Worm (Caenorhabditis elegans) whole organism, young adult: Measurements from ENCODE around the gene hpo-28.

Source experiments
- B0019.2 ChIP-seq: fragments of 200-800 bp; sonication (Bioruptor generic); conservative IDR thresholded peaks from 2 replicates; pipeline ENCODE4 v1.3.6; 2022; ENCODE audit warnings: missing genetic modification reagents, missing genetic modification characterization, missing compliant biosample characterization
- B0336.3 ChIP-seq: fragments of 200-800 bp; sonication (Bioruptor generic); IDR thresholded peaks from 2 replicates; pipeline ENCODE4 v1.3.6; 2022; ENCODE audit warnings: missing genetic modification characterization, missing compliant biosample characterization
- C17E4.6 ChIP-seq: fragments of 200-800 bp; sonication (Bioruptor generic); IDR thresholded peaks from 2 replicates; pipeline ENCODE4 v1.3.6; 2022; ENCODE audit warnings: missing genetic modification reagents, missing genetic modification characterization, missing compliant biosample characterization
- F10E7.11 ChIP-seq: sonication (generic microtip); optimal IDR thresholded peaks from 2 replicates; lab custom pipeline; 2017; ENCODE audit warnings: mild to moderate bottlenecking, missing genetic modification characterization, moderate library complexity, missing compliant biosample characterization
- F23B12.7 ChIP-seq: sonication (generic microtip); optimal IDR thresholded peaks from 2 replicates; lab custom pipeline; 2017; ENCODE audit warnings: missing genetic modification characterization, mild to moderate bottlenecking, missing compliant biosample characterization, antibody characterized with exemption, moderate library complexity; ENCODE audit not compliant: insufficient read depth
- F39B2.1 ChIP-seq: fragments of 200-800 bp; sonication (Bioruptor generic); IDR thresholded peaks from 2 replicates; pipeline ENCODE4 v1.3.6; 2022; ENCODE audit warnings: missing genetic modification reagents, missing genetic modification characterization, missing compliant biosample characterization
- K12H6.12 ChIP-seq: fragments of 200-800 bp; sonication (Bioruptor generic); optimal IDR thresholded peaks from 2 replicates; lab custom pipeline; 2018; ENCODE audit warnings: mild to moderate bottlenecking, missing genetic modification characterization, missing compliant biosample characterization
- T26A5.8 ChIP-seq: sonication (generic microtip); optimal IDR thresholded peaks from 2 replicates; lab custom pipeline; 2016; ENCODE audit warnings: missing genetic modification characterization, missing compliant biosample characterization
- Y53F4B.3 ChIP-seq: fragments of 200-800 bp; sonication (Bioruptor generic); IDR thresholded peaks from 2 replicates; pipeline ENCODE4 v1.3.6; 2022; ENCODE audit warnings: missing genetic modification reagents, missing genetic modification characterization, missing compliant biosample characterization
- Y67H2A.10 ChIP-seq: fragments of 200-800 bp; sonication (Bioruptor generic); conservative IDR thresholded peaks from 2 replicates; pipeline ENCODE4 v1.3.6; 2022; ENCODE audit warnings: missing genetic modification reagents, missing genetic modification characterization, missing compliant biosample characterization
- Y79H2A.3 ChIP-seq: fragments of 200-800 bp; sonication (Bioruptor generic); conservative IDR thresholded peaks from 2 replicates; pipeline ENCODE4 v1.3.6; 2022; ENCODE audit warnings: missing genetic modification reagents, missing genetic modification characterization, missing compliant biosample characterization
- Y95B8A.8 ChIP-seq: fragments of 200-800 bp; sonication (Bioruptor generic); IDR thresholded peaks from 2 replicates; pipeline ENCODE4 v1.3.6; 2022; ENCODE audit warnings: missing genetic modification reagents, missing genetic modification characterization, missing compliant biosample characterization
- ZK185.1 ChIP-seq: sonication (generic microtip); optimal IDR thresholded peaks from 2 replicates; lab custom pipeline; 2016; ENCODE audit warnings: mild to moderate bottlenecking, missing genetic modification characterization, missing compliant biosample characterization; ENCODE audit not compliant: poor library complexity, severe bottlenecking
- akir-1 ChIP-seq: fragments of 200-800 bp; sonication (Bioruptor generic); optimal IDR thresholded peaks from 2 replicates; lab custom pipeline; 2018; ENCODE audit warnings: mild to moderate bottlenecking, missing genetic modification characterization, moderate library complexity, missing compliant biosample characterization
- ama-1 ChIP-seq, 3 experiments: fragments of 150-350 bp in 1 of 3; sonication (generic microtip) in 2 of 3; optimal IDR thresholded peaks; 2 replicates each; lab custom pipeline; 2014 to 2018; ENCODE audit warnings: missing biosample characterization in 2 of 3, missing genetic modification characterization in 2 of 3, missing genetic modification reagents in 2 of 3
- aptf-2 ChIP-seq: fragments of 200-800 bp; sonication (Bioruptor generic); conservative IDR thresholded peaks from 2 replicates; pipeline ENCODE4 v1.3.6; 2022; ENCODE audit warnings: missing genetic modification reagents, missing genetic modification characterization, missing compliant biosample characterization
- athp-1 ChIP-seq: sonication (generic microtip); optimal IDR thresholded peaks from 2 replicates; lab custom pipeline; 2017; ENCODE audit warnings: mild to moderate bottlenecking, missing genetic modification characterization, missing compliant biosample characterization
- attf-5 ChIP-seq: fragments of 200-800 bp; sonication (Bioruptor generic); optimal IDR thresholded peaks from 2 replicates; lab custom pipeline; 2018; ENCODE audit warnings: mild to moderate bottlenecking, missing genetic modification characterization, missing compliant biosample characterization
- bed-1 ChIP-seq: fragments of 200-800 bp; sonication (Bioruptor generic); IDR thresholded peaks from 2 replicates; pipeline ENCODE4 v1.3.6; 2022; ENCODE audit warnings: missing genetic modification reagents, missing genetic modification characterization, missing compliant biosample characterization
- ccch-3 ChIP-seq: fragments of 200-800 bp; sonication (Bioruptor generic); optimal IDR thresholded peaks from 2 replicates; lab custom pipeline; 2018; ENCODE audit warnings: mild to moderate bottlenecking, missing genetic modification characterization, missing compliant biosample characterization
- cebp-1 ChIP-seq, 2 experiments: fragments of 200-800 bp in 1 of 2; sonication (Bioruptor generic) in 1 of 2; sonication (generic microtip) in 1 of 2; IDR thresholded peaks in 1 of 2; optimal IDR thresholded peaks in 1 of 2; 2 replicates each; pipeline versions ENCODE4 v1.3.6 to Lab custom; 2017 to 2022; ENCODE audit warnings: missing compliant biosample characterization in 2 of 2, missing genetic modification characterization in 2 of 2, mild to moderate bottlenecking in 1 of 2, missing genetic modification reagents in 1 of 2, moderate library complexity in 1 of 2
- ceh-100 ChIP-seq: fragments of 200-800 bp; sonication (Bioruptor generic); IDR thresholded peaks from 2 replicates; pipeline ENCODE4 v1.3.6; 2022; ENCODE audit warnings: missing genetic modification reagents, missing genetic modification characterization, missing compliant biosample characterization
- ceh-40 ChIP-seq: fragments of 200-800 bp; sonication (Bioruptor generic); IDR thresholded peaks from 2 replicates; pipeline ENCODE4 v1.3.6; 2022; ENCODE audit warnings: missing genetic modification characterization, missing compliant biosample characterization
- ceh-58 ChIP-seq: fragments of 200-800 bp; sonication (Bioruptor generic); IDR thresholded peaks from 2 replicates; pipeline ENCODE4 v1.3.6; 2022; ENCODE audit warnings: missing genetic modification characterization, missing compliant biosample characterization
- ceh-79 ChIP-seq: sonication (generic microtip); optimal IDR thresholded peaks from 2 replicates; lab custom pipeline; 2017; ENCODE audit warnings: mild to moderate bottlenecking, missing genetic modification characterization, missing compliant biosample characterization
- chd-7 ChIP-seq: sonication (generic microtip); optimal IDR thresholded peaks from 2 replicates; lab custom pipeline; 2016; ENCODE audit warnings: mild to moderate bottlenecking, missing genetic modification characterization, moderate library complexity, missing compliant biosample characterization
- efl-1 ChIP-seq: fragments of 150-350 bp; optimal IDR thresholded peaks from 2 replicates; lab custom pipeline; 2014; ENCODE audit warnings: missing biosample characterization, missing genetic modification reagents, missing genetic modification characterization
- ekl-4 ChIP-seq: fragments of 200-800 bp; sonication (Bioruptor generic); IDR thresholded peaks from 2 replicates; pipeline ENCODE4 v1.3.6; 2022; ENCODE audit warnings: missing genetic modification reagents, missing genetic modification characterization, missing compliant biosample characterization
- gei-17 ChIP-seq: fragments of 200-800 bp; sonication (Bioruptor generic); optimal IDR thresholded peaks from 2 replicates; lab custom pipeline; 2018; ENCODE audit warnings: mild to moderate bottlenecking, missing genetic modification characterization, missing compliant biosample characterization
- him-1 ChIP-seq: sonication (generic microtip); optimal IDR thresholded peaks from 2 replicates; lab custom pipeline; 2016; ENCODE audit warnings: missing genotype, missing genetic modification reagents, missing genetic modification characterization, missing compliant biosample characterization
- lin-26 ChIP-seq: fragments of 200-800 bp; sonication (Bioruptor generic); IDR thresholded peaks from 2 replicates; pipeline ENCODE4 v1.3.6; 2022; ENCODE audit warnings: missing genetic modification reagents, missing genetic modification characterization, missing compliant biosample characterization
- madf-6 ChIP-seq: fragments of 200-800 bp; sonication (Bioruptor generic); IDR thresholded peaks from 2 replicates; pipeline ENCODE4 v1.3.6; 2022; ENCODE audit warnings: missing genetic modification reagents, missing genetic modification characterization, missing compliant biosample characterization
- mcd-1 ChIP-seq: fragments of 200-800 bp; sonication (Bioruptor generic); IDR thresholded peaks from 2 replicates; pipeline ENCODE4 v1.3.6; 2022; ENCODE audit warnings: missing genetic modification reagents, missing genetic modification characterization, missing compliant biosample characterization
- mel-28 ChIP-seq: sonication (generic microtip); optimal IDR thresholded peaks from 2 replicates; lab custom pipeline; 2016; ENCODE audit warnings: borderline replicate concordance, mild to moderate bottlenecking, missing genetic modification characterization, missing compliant biosample characterization
- mes-4 ChIP-seq: sonication (generic microtip); optimal IDR thresholded peaks from 2 replicates; lab custom pipeline; 2016; ENCODE audit warnings: missing genotype, missing genetic modification characterization, missing compliant biosample characterization
- nfya-1 ChIP-seq: sonication (generic microtip); optimal IDR thresholded peaks from 2 replicates; lab custom pipeline; 2017; ENCODE audit warnings: antibody characterized with exemption, missing compliant biosample characterization, missing genetic modification characterization, borderline replicate concordance; ENCODE audit not compliant: insufficient read depth
- nhr-120 ChIP-seq: fragments of 200-800 bp; sonication (Bioruptor generic); IDR thresholded peaks from 2 replicates; pipeline ENCODE4 v1.3.6; 2022; ENCODE audit warnings: missing genetic modification characterization, missing compliant biosample characterization
- repo-1 ChIP-seq: sonication (generic microtip); optimal IDR thresholded peaks from 2 replicates; lab custom pipeline; 2017; ENCODE audit warnings: mild to moderate bottlenecking, missing genetic modification characterization, missing compliant biosample characterization
- sdz-38 ChIP-seq: sonication (generic microtip); optimal IDR thresholded peaks from 2 replicates; lab custom pipeline; 2016; ENCODE audit warnings: missing genotype, missing genetic modification characterization, missing compliant biosample characterization
- sea-2 ChIP-seq: fragments of 200-800 bp; sonication (Bioruptor generic); IDR thresholded peaks from 2 replicates; pipeline ENCODE4 v1.3.6; 2022; ENCODE audit warnings: missing genetic modification characterization, missing compliant biosample characterization
- somi-1 ChIP-seq: fragments of 200-800 bp; sonication (Bioruptor generic); optimal IDR thresholded peaks from 2 replicates; lab custom pipeline; 2018; ENCODE audit warnings: mild to moderate bottlenecking, missing genetic modification characterization, missing compliant biosample characterization
- sptf-2 ChIP-seq: fragments of 200-800 bp; sonication (Bioruptor generic); optimal IDR thresholded peaks from 2 replicates; lab custom pipeline; 2018; ENCODE audit warnings: mild to moderate bottlenecking, missing genetic modification characterization, missing compliant biosample characterization
- tbx-9 ChIP-seq: sonication (generic microtip); optimal IDR thresholded peaks from 2 replicates; lab custom pipeline; 2016; ENCODE audit warnings: borderline replicate concordance, missing genetic modification characterization, inconsistent platforms, missing compliant biosample characterization
- xnd-1 ChIP-seq: sonication (generic microtip); optimal IDR thresholded peaks from 2 replicates; lab custom pipeline; 2016; ENCODE audit warnings: missing genotype, missing genetic modification reagents, missing genetic modification characterization, missing compliant biosample characterization
- zfh-2 ChIP-seq: fragments of 200-800 bp; sonication (Bioruptor generic); conservative IDR thresholded peaks from 2 replicates; pipeline ENCODE4 v1.3.6; 2022; ENCODE audit warnings: missing genetic modification reagents, missing genetic modification characterization, missing compliant biosample characterization
- zim-3 ChIP-seq: sonication (generic microtip); optimal IDR thresholded peaks from 2 replicates; lab custom pipeline; 2017; ENCODE audit warnings: mild to moderate bottlenecking, missing genetic modification characterization, moderate library complexity, missing compliant biosample characterization
- ztf-26 ChIP-seq: sonication (generic microtip); optimal IDR thresholded peaks from 2 replicates; lab custom pipeline; 2017; ENCODE audit warnings: missing genetic modification characterization, missing compliant biosample characterization
- ztf-28 ChIP-seq: fragments of 200-800 bp; sonication (Bioruptor generic); IDR thresholded peaks from 2 replicates; pipeline ENCODE4 v1.3.6; 2022; ENCODE audit warnings: missing genetic modification reagents, missing genetic modification characterization, missing compliant biosample characterization
- ztf-6 ChIP-seq: fragments of 200-800 bp; sonication (Bioruptor generic); IDR thresholded peaks from 2 replicates; pipeline ENCODE4 v1.3.6; 2022; ENCODE audit warnings: missing genetic modification reagents, missing genetic modification characterization, missing compliant biosample characterization

The hpo-28 gene

DNA sequence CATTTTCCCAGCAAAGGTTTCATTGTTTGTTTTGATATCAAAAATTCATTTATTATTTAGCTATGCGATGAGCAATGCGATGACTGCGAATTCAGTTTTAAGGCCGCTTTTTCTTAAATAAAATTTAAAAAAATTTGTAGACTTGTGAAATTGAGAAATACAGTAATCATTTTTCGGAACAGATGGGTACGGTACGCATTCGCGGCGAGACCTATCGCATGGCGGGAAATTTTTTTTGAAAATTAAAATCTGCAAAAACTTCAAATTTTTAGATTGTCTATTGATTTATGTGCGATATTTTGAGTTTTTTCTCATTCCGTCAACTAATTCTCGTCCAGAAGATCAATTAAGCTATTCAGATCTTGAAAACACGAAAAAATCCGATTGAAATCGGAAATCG lies 45.6 kb downstream of the hpo-28 start (continued):
- TF ChIP-seq cebp-1 (GFP tag; IDR thresholded peaks at IDR 0.05; lab: Robert Waterston, UW): no peak
- TF ChIP-seq cebp-1 (tag; optimal IDR thresholded peaks at IDR 0.05; lab: Kevin White, UChicago): no peak
- TF ChIP-seq ama-1 (optimal IDR thresholded peaks at IDR 0.05; lab: Kevin White, UChicago): no peak
- no peak for TF ChIP-seq ama-1 (GFP tag; optimal IDR thresholded peaks at IDR 0.05; lab: Kevin White, UChicago)
- TF ChIP-seq sdz-38 (tag; lab: Kevin White, UChicago): no peak
- peak; percentile 65 for TF ChIP-seq B0336.3
- no peak for TF ChIP-seq attf-5 (GFP tag; lab: Kevin White, UChicago)
- TF ChIP-seq C17E4.6 (GFP tag; lab: Robert Waterston, UW): peak; percentile 71; the same call in 1 of the 2 replicates
- TF ChIP-seq lin-26 (GFP tag; lab: Robert Waterston, UW): no peak
- TF ChIP-seq somi-1 (GFP tag; lab: Kevin White, UChicago): no peak
- TF ChIP-seq bed-1 (GFP tag; lab: Robert Waterston, UW): no peak
- TF ChIP-seq athp-1 (tag; lab: Kevin White, UChicago): peak; percentile 56
- no peak for TF ChIP-seq aptf-2 (GFP tag; lab: Robert Waterston, UW)
- no peak for TF ChIP-seq ceh-40 (GFP tag; lab: Robert Waterston, UW)
- TF ChIP-seq Y53F4B.3 (GFP tag; lab: Robert Waterston, UW): no peak
- TF ChIP-seq ceh-100 (GFP tag; lab: Robert Waterston, UW): peak; percentile 39
- peak; percentile 66 for TF ChIP-seq mcd-1 (GFP tag; lab: Robert Waterston, UW)
- TF ChIP-seq ccch-3 (GFP tag; lab: Kevin White, UChicago): no peak
- TF ChIP-seq sptf-2 (GFP tag; lab: Kevin White, UChicago): no peak
- no peak for TF ChIP-seq nhr-120 (GFP tag; lab: Robert Waterston, UW)
- TF ChIP-seq efl-1 (GFP tag; lab: Kevin White, UChicago): peak; percentile 100
- no peak for TF ChIP-seq zfh-2
- TF ChIP-seq madf-6 (GFP tag; lab: Robert Waterston, UW): peak; percentile 100
- TF ChIP-seq gei-17: no peak
- TF ChIP-seq F39B2.1: no peak
- no peak for TF ChIP-seq zim-3
- TF ChIP-seq Y95B8A.8 (GFP tag; lab: Robert Waterston, UW): peak; percentile 83
- TF ChIP-seq ZK185.1 (tag; lab: Kevin White, UChicago): no peak
- no peak for TF ChIP-seq F10E7.11
- no peak for TF ChIP-seq mes-4
- TF ChIP-seq him-1: no peak
- no peak for TF ChIP-seq ztf-26 (tag; lab: Kevin White, UChicago)
- TF ChIP-seq Y79H2A.3 (GFP tag; lab: Robert Waterston, UW): 0 out of 2 replicates have a peak, but pooled peaks have one; percentile 48
- no peak for TF ChIP-seq mel-28 (tag; lab: Kevin White, UChicago)
- no peak for TF ChIP-seq K12H6.12 (tag; lab: Kevin White, UChicago)
- TF ChIP-seq repo-1 (tag; lab: Kevin White, UChicago): no peak
- no peak for TF ChIP-seq ztf-6 (GFP tag; lab: Robert Waterston, UW)
- peak; percentile 85 for TF ChIP-seq B0019.2 (GFP tag; lab: Robert Waterston, UW)
- TF ChIP-seq tbx-9 (tag; lab: Kevin White, UChicago): no peak
- no peak for TF ChIP-seq ceh-58 (GFP tag; lab: Robert Waterston, UW)
- TF ChIP-seq ekl-4 (GFP tag; lab: Robert Waterston, UW): peak; percentile 77; the same call in 1 of the 2 replicates
- TF ChIP-seq ztf-28 (GFP tag; lab: Robert Waterston, UW): no peak
- TF ChIP-seq nfya-1 (tag; lab: Kevin White, UChicago): no peak
- no peak for TF ChIP-seq T26A5.8 (tag; lab: Kevin White, UChicago)
- no peak for TF ChIP-seq chd-7
- TF ChIP-seq F23B12.7 (tag; lab: Kevin White, UChicago): no peak
- TF ChIP-seq akir-1 (GFP tag; lab: Kevin White, UChicago): no peak
- TF ChIP-seq Y67H2A.10: no peak
- no peak for TF ChIP-seq sea-2 (GFP tag; lab: Robert Waterston, UW)
- TF ChIP-seq xnd-1 (tag; lab: Kevin White, UChicago): peak; percentile 100
- TF ChIP-seq ceh-79 (tag; lab: Kevin White, UChicago): no peak
